Fruit fly (Drosophila melanogaster) whole organism, wandering third instar larva: Measurements from ENCODE around the gene ppk.

Experiments
- Abd-B ChIP-seq: fragments of >200 bp; optimal IDR thresholded peaks from 2 replicates; lab custom pipeline; 2017; ENCODE audit warnings: missing biosample characterization, missing genetic modification characterization
- CG9705 ChIP-seq: fragments of 200-800 bp; sonication (Bioruptor generic); optimal IDR thresholded peaks from 2 replicates; lab custom pipeline; 2018; ENCODE audit warnings: missing biosample characterization, mild to moderate bottlenecking, missing genetic modification characterization
- CrebA ChIP-seq: fragments of 200-800 bp; sonication (Bioruptor generic); optimal IDR thresholded peaks from 2 replicates; lab custom pipeline; 2016; ENCODE audit warnings: missing biosample characterization, mild to moderate bottlenecking, missing genetic modification characterization, borderline replicate concordance
- GATAd ChIP-seq: sonication (Bioruptor generic); optimal IDR thresholded peaks from 2 replicates; lab custom pipeline; 2016; ENCODE audit warnings: missing biosample characterization, missing genetic modification characterization
- Hr83 ChIP-seq: fragments of 200-300 bp; sonication (Bioruptor generic); optimal IDR thresholded peaks from 2 replicates; lab custom pipeline; 2016; ENCODE audit warnings: missing biosample characterization, mild to moderate bottlenecking, missing genetic modification characterization, moderate library complexity; ENCODE audit not compliant: poor library complexity, severe bottlenecking
- Myc ChIP-seq: fragments of >200 bp; optimal IDR thresholded peaks from 2 replicates; lab custom pipeline; 2017
- N ChIP-seq: fragments of >200 bp; optimal IDR thresholded peaks from 2 replicates; lab custom pipeline; 2018; ENCODE audit warnings: missing biosample characterization, missing external identifiers, missing genetic modification characterization
- Vsx2 ChIP-seq: fragments of 200-300, 225-300 bp; sonication (Bioruptor generic); optimal IDR thresholded peaks from 2 replicates; lab custom pipeline; 2018; ENCODE audit warnings: missing biosample characterization, missing genetic modification characterization; ENCODE audit not compliant: partially characterized antibody
- dsf ChIP-seq: sonication (Bioruptor generic); optimal IDR thresholded peaks from 2 replicates; lab custom pipeline; 2016; ENCODE audit warnings: missing biosample characterization, missing genetic modification characterization, borderline replicate concordance
- h ChIP-seq: fragments of 200-800 bp; sonication (Bioruptor generic); optimal IDR thresholded peaks from 3 replicates; lab custom pipeline; 2016; ENCODE audit warnings: missing biosample characterization, mild to moderate bottlenecking, missing genetic modification characterization
- lola ChIP-seq: fragments of >200 bp; optimal IDR thresholded peaks from 2 replicates; lab custom pipeline; 2017; ENCODE audit warnings: missing biosample characterization, missing genetic modification characterization
- pan ChIP-seq: fragments of >200 bp; optimal IDR thresholded peaks from 2 replicates; lab custom pipeline; 2017
- tai ChIP-seq: sonication (Bioruptor generic); optimal IDR thresholded peaks from 2 replicates; lab custom pipeline; 2016; ENCODE audit warnings: missing biosample characterization, missing genetic modification characterization
- usp ChIP-seq: fragments of >200 bp; optimal IDR thresholded peaks from 2 replicates; lab custom pipeline; 2017; ENCODE audit warnings: missing biosample characterization, missing genetic modification characterization

- TF ChIP-seq dsf (GFP tag; lab: Kevin White, UChicago): no peak
- TF ChIP-seq usp (GFP tag; lab: Kevin White, UChicago): no peak
- TF ChIP-seq Vsx2 (GFP tag; lab: Kevin White, UChicago): no peak
- TF ChIP-seq pan (lab: Kevin White, UChicago): no peak
- TF ChIP-seq h (GFP tag; lab: Kevin White, UChicago): no peak
- no peak for TF ChIP-seq lola (GFP tag; lab: Kevin White, UChicago)
- TF ChIP-seq CrebA: no peak
- TF ChIP-seq GATAd (GFP tag; lab: Kevin White, UChicago): no peak
- TF ChIP-seq CG9705 (GFP tag; lab: Kevin White, UChicago): no peak
- no peak for TF ChIP-seq N (GFP tag; lab: Kevin White, UChicago)
- TF ChIP-seq Hr83 (GFP tag; lab: Kevin White, UChicago): no peak
- TF ChIP-seq tai (GFP tag; lab: Kevin White, UChicago): no peak
- TF ChIP-seq Myc: no peak
- no peak for TF ChIP-seq Abd-B (GFP tag; lab: Kevin White, UChicago)
Observed at dm6 chr2L:14430138-14430815, 49.3 kb upstream of the ppk start.
